Worm (Caenorhabditis elegans): ENCODE results near the gene srh-104.
A peak's percentile ranks its signal among the peaks of the same experiment; 100 is the strongest.

srh-104 gene

DNA sequence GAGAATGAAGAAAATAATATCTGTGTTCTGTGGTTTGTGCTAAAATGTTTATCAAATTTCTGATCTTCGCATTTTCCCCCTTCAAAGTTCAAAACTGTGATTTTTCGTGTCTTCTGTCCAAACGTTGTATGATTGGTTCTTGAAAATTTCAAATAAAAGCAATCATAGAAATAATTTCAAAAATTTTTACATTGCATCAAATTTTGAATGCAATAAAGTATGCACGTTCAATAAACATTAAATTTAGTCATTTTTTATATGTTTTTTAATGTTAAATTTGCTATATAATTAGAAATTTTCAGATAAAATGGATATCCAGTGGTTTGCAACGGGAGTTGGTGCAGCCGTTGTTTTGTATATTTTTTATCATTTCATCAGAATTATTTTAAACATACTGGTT, 20.0 kb downstream of the srh-104 start, which contains the start of gene stdh-2:
Gene stdh-2 (plus strand): TSS at position 301 of the 400 bp plus-strand sequence.
- TF ChIP-seq set-16 (GFP tag; IDR thresholded peaks at IDR 0.05) (no peak), Y5F2A.4 (GFP tag; optimal IDR thresholded peaks at IDR 0.05) (no peak), nhr-77 (tag; optimal IDR thresholded peaks at IDR 0.05) (no peak), nhr-28 (tag; optimal IDR thresholded peaks at IDR 0.05) (peak; percentile 54), nhr-42 (GFP tag; IDR thresholded peaks at IDR 0.05) (no peak), mdl-1 (tag; optimal IDR thresholded peaks at IDR 0.05) (no peak), dve-1 (tag; optimal IDR thresholded peaks at IDR 0.05; ENCODE audit: insufficient read depth) (no peak)

DNA sequence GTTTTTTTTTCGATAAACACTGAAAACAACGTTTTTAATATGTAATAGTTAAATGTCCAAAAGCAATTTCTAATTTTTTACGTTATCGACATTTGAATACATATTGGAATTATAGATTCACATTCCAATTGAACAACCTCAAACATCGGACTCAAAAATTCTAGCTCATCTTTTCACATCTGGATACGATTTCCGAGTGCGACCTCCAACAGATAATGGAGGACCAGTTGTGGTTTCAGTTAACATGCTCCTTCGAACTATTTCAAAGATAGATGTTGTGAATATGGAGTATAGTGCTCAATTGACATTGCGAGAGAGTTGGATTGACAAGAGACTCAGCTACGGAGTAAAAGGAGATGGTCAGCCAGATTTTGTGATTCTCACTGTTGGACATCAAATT, 24.0 kb downstream of the srh-104 start:
- TF ChIP-seq ceh-82 (tag; optimal IDR thresholded peaks at IDR 0.05) (no peak), tra-1 (GFP tag; IDR thresholded peaks at IDR 0.05) (no peak), unc-62 (GFP tag; optimal IDR thresholded peaks at IDR 0.05 in 1 of 2) (peak in 1 of 2 experiments; percentile 93), unc-62 (tag; optimal IDR thresholded peaks at IDR 0.05) (no peak), ceh-32 (tag; optimal IDR thresholded peaks at IDR 0.05; ENCODE audit: poor library complexity) (no peak)

DNA sequence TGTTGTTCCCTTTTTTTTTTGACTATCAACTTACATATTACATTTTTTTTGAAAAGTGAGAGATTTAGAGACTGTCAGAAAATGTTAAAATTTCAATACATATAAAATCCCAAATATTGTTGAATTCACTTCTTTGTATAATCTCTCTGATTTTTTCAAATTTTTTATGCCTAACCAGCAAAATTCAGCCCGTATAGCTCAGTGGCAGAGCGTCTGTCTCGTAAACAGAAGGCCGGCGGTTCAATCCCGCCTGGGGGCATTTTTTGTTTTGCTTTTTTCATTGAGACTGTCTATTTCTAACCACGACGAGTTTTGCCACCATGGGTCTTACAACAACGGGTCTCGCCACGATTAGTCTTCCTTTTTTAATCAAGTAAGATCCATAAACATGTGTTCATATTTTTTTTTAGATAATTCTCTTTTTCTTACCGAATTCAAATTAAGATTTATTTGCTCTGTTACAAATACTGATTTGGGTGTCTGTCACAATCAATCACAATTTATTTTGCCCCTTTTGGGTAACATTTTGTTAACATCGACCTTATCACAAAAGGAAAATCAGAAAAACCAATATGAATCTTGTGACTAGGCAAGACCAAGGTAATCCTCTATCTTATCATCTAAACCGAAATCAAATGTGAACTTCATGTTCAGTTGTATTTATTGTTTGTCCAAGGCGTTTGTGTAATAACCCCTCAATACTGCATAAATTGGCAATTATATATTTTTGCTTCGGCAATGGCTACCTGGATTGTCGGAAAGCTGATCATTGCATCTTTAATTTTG, 24.8 kb downstream of the srh-104 start, which contains the start of gene glc-1:
Gene glc-1 (plus strand): TSS at position 663 of the 786 bp plus-strand sequence.
- TF ChIP-seq nhr-28 (tag; optimal IDR thresholded peaks at IDR 0.05): peak; percentile 30
- no peak for TF ChIP-seq ceh-20 (GFP tag; IDR thresholded peaks at IDR 0.05)
- TF ChIP-seq pqm-1 (tag; optimal IDR thresholded peaks at IDR 0.05): peak; percentile 56
- TF ChIP-seq dmd-6 (GFP tag; IDR thresholded peaks at IDR 0.05): peak; percentile 43; the same call in 1 of the 2 replicates
- no peak for TF ChIP-seq mdt-29 (GFP tag; IDR thresholded peaks at IDR 0.05)

DNA sequence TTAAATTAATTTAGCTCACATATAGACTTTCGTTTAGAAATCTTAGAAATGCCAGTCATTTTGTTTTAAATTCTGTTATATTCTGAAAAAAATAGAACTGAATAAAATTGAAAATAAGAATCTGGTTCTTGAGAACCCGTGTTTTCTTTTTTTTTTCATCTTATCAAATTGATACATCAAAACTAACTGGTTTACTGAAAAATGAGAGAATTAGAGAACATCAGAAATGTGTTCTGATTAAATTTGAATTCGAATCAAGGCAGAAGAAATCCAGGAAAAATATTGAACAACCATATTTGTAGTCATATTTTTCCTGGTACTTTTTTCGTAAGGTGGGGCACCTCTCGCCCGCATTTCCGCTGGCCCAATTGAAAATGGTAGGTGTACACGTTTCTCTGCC, 25.5 kb downstream of the srh-104 start, which contains the start of gene F11A5.15:
Gene F11A5.15 (minus strand): TSS at position 101 of the 400 bp plus-strand sequence.
- TF ChIP-seq nhr-6 (tag; optimal IDR thresholded peaks at IDR 0.05) (no peak), mxl-2 (GFP tag; conservative IDR thresholded peaks at IDR 0.05) (no peak), lin-13 (GFP tag; optimal IDR thresholded peaks at IDR 0.05) (no peak), tra-1 (GFP tag; IDR thresholded peaks at IDR 0.05) (no peak), aha-1 (tag) (peak; percentile 87), dmd-8 (GFP tag; IDR thresholded peaks at IDR 0.05) (no peak), unc-62 (GFP tag; optimal IDR thresholded peaks at IDR 0.05 in 1 of 2) (peak in 1 of 2 experiments; percentile 67), unc-62 (tag; optimal IDR thresholded peaks at IDR 0.05) (no peak)

DNA sequence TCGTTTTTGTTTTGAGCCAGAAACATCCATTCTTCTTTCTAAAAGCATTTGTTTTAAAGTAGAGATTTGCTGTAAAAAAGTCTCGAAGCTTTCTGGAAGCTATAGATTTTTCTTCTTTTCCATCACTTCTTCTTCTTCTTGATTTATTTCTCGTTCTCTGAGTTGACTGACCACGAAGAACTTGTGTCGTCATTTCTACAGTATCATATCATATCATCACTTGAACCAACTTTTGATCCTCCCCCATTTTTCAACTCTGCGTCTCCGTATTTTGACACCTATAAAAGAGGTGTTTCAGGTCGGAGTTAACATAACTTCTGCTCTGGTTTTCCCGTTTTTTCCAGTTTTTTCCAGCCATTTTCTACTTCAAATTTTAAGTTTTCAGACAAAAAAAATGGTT, 29.5 kb downstream of the srh-104 start, which contains the start of gene F11A5.9:
Gene F11A5.9 (plus strand): TSS at position 386 of the 400 bp plus-strand sequence.
- TF ChIP-seq zip-2 (tag; optimal IDR thresholded peaks at IDR 0.05) (no peak), zfp-2 (tag; optimal IDR thresholded peaks at IDR 0.05) (no peak), aha-1 (tag) (no peak), daf-12 (tag; optimal IDR thresholded peaks at IDR 0.05) (no peak), unc-62 (GFP tag; optimal IDR thresholded peaks at IDR 0.05 in 1 of 2) (peak in 1 of 2 experiments; percentile 69), unc-62 (tag; optimal IDR thresholded peaks at IDR 0.05) (no peak), nhr-28 (tag; optimal IDR thresholded peaks at IDR 0.05) (peak; percentile 24), mdl-1 (tag; optimal IDR thresholded peaks at IDR 0.05) (peak in 1 of 2 experiments; percentile 5), dmd-8 (GFP tag; IDR thresholded peaks at IDR 0.05) (no peak)

DNA sequence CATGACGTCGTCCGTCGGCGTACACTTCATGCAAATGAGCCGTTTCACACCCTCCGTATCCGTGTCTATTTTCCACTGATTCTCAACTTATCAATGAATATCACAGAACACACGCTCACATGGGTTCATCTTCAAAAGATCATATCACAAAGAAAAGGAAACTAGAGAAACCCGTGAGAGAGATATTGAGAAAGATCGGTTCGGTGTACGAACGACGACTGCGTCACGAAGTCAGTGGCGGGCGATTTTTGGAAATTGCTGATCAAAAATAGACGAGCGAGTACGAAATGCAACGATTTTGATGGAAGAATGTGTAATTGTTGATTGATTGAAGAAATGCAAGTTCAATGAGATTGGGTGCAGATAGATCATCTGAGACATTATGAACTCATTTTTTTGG, 30.7 kb downstream of the srh-104 start:
- TF ChIP-seq hlh-11 (tag; optimal IDR thresholded peaks at IDR 0.05): peak; percentile 65
- TF ChIP-seq cey-2 (tag; optimal IDR thresholded peaks at IDR 0.05; ENCODE audit: borderline replicate concordance, insufficient read depth): no peak
- peak; percentile 70 for TF ChIP-seq nhr-28 (tag; optimal IDR thresholded peaks at IDR 0.05)
- TF ChIP-seq spr-1 (tag; optimal IDR thresholded peaks at IDR 0.05): no peak
- peak in 1 of 2 experiments; percentile 82 for TF ChIP-seq unc-62 (GFP tag; optimal IDR thresholded peaks at IDR 0.05 in 1 of 2)
- no peak for TF ChIP-seq unc-62 (tag; optimal IDR thresholded peaks at IDR 0.05)
- peak; percentile 41 for TF ChIP-seq hlh-30 (tag; optimal IDR thresholded peaks at IDR 0.05; ENCODE audit: insufficient read depth)
- no peak for TF ChIP-seq snpc-4 (tag; optimal IDR thresholded peaks at IDR 0.05)
- no peak for TF ChIP-seq snpc-1.2 (GFP tag; IDR thresholded peaks at IDR 0.05)
- no peak for TF ChIP-seq duxl-1 (tag; optimal IDR thresholded peaks at IDR 0.05; ENCODE audit: poor library complexity)
- no peak for TF ChIP-seq aha-1 (tag)
- TF ChIP-seq arid-1 (GFP tag; conservative IDR thresholded peaks at IDR 0.05): no peak
- no peak for TF ChIP-seq dmd-8 (GFP tag; IDR thresholded peaks at IDR 0.05)
- no peak for TF ChIP-seq D1046.2 (GFP tag; IDR thresholded peaks at IDR 0.05)
- no peak for TF ChIP-seq zag-1 (tag; optimal IDR thresholded peaks at IDR 0.05)
- TF ChIP-seq tra-1 (GFP tag; IDR thresholded peaks at IDR 0.05): 0 out of 2 replicates have a peak, but pooled peaks have one; percentile 29
- TF ChIP-seq lir-3 (tag; optimal IDR thresholded peaks at IDR 0.05): no peak
- TF ChIP-seq daf-16 (GFP tag; optimal IDR thresholded peaks at IDR 0.05): no peak
- TF ChIP-seq daf-16 (tag; optimal IDR thresholded peaks at IDR 0.05): no peak
- no peak for TF ChIP-seq ZK337.2 (GFP tag; IDR thresholded peaks at IDR 0.05)
- TF ChIP-seq mdl-1 (tag; optimal IDR thresholded peaks at IDR 0.05): peak in 1 of 2 experiments; percentile 63
- TF ChIP-seq mdt-29 (GFP tag; IDR thresholded peaks at IDR 0.05): no peak

Data from whole organism, L4 larva.